Fruit fly (Drosophila melanogaster) whole organism, embryonic: Measurements from ENCODE around the gene Ptp10D.
A peak's percentile ranks its signal among the peaks of the same experiment; 100 is the strongest.

ENCODE experiments used
- Atf6 ChIP-seq: fragments of 200-800 bp; sonication (Bioruptor generic); IDR thresholded peaks from 2 replicates; pipeline ENCODE4 v1.3.6; 2022; ENCODE audit warnings: missing biosample characterization, missing genetic modification characterization
- C15 ChIP-seq: fragments of 200-800 bp; sonication (Bioruptor generic); IDR thresholded peaks from 3 replicates; pipeline ENCODE4 v1.3.6; 2022; ENCODE audit warnings: missing biosample characterization, missing genetic modification characterization
- CG10274 ChIP-seq: fragments of 200-800 bp; sonication (Bioruptor generic); optimal IDR thresholded peaks from 3 replicates; lab custom pipeline; 2017; ENCODE audit warnings: missing biosample characterization, mild to moderate bottlenecking, missing genetic modification characterization
- CG11456 ChIP-seq: fragments of 200-800 bp; sonication (Bioruptor generic); IDR thresholded peaks from 3 replicates; pipeline ENCODE4 v1.3.6; 2022; ENCODE audit warnings: missing biosample characterization, missing genetic modification characterization
- CG11696 ChIP-seq: fragments of 200-800 bp; sonication (Bioruptor generic); IDR thresholded peaks from 2 replicates; pipeline ENCODE4 v1.3.6; 2022; ENCODE audit warnings: missing biosample characterization, missing genetic modification characterization
- CG12659 ChIP-seq: fragments of 200-800 bp; sonication (Bioruptor generic); optimal IDR thresholded peaks from 3 replicates; lab custom pipeline; 2017; ENCODE audit warnings: mild to moderate bottlenecking, missing biosample characterization, missing genetic modification reagents, missing genetic modification characterization
- CG14050 ChIP-seq: fragments of 200-800 bp; sonication (Bioruptor generic); IDR thresholded peaks from 3 replicates; pipeline ENCODE4 v1.3.6; 2022; ENCODE audit warnings: missing biosample characterization, missing genetic modification characterization
- CG14860 ChIP-seq: fragments of 200-800 bp; sonication (Bioruptor generic); IDR thresholded peaks from 3 replicates; pipeline ENCODE4 v1.3.6; 2022; ENCODE audit warnings: missing biosample characterization, missing genetic modification characterization; ENCODE audit not compliant: partially characterized antibody
- CG15269 ChIP-seq: fragments of 200-800 bp; sonication (Bioruptor generic); optimal IDR thresholded peaks from 2 replicates; lab custom pipeline; 2018; ENCODE audit warnings: missing biosample characterization, mild to moderate bottlenecking, missing genetic modification characterization, moderate library complexity
- CG17361 ChIP-seq: fragments of 200-800 bp; sonication (Bioruptor generic); IDR thresholded peaks from 3 replicates; pipeline ENCODE4 v1.3.6; 2022; ENCODE audit warnings: missing biosample characterization, missing genetic modification characterization
- CG30403 ChIP-seq: fragments of 200-800 bp; sonication (Bioruptor generic); optimal IDR thresholded peaks from 3 replicates; lab custom pipeline; 2016; ENCODE audit warnings: missing biosample characterization, missing genetic modification characterization
- CG34224 ChIP-seq: fragments of 200-800 bp; sonication (Bioruptor generic); IDR thresholded peaks from 3 replicates; pipeline ENCODE4 v1.3.6; 2022; ENCODE audit warnings: missing biosample characterization, missing genetic modification characterization; ENCODE audit not compliant: partially characterized antibody
- CG34422 ChIP-seq: fragments of 200-800 bp; sonication (Bioruptor generic); IDR thresholded peaks from 3 replicates; pipeline ENCODE4 v1.3.6; 2022; ENCODE audit warnings: missing biosample characterization, missing genetic modification characterization
- CG4854 ChIP-seq: fragments of 200-800 bp; sonication (Bioruptor generic); optimal IDR thresholded peaks from 2 replicates; lab custom pipeline; 2016; ENCODE audit warnings: missing biosample characterization, missing genetic modification characterization, inconsistent platforms
- CG5953 ChIP-seq: fragments of 200-800 bp; sonication (Bioruptor generic); IDR thresholded peaks from 2 replicates; pipeline ENCODE4 v1.3.6; 2022; ENCODE audit warnings: missing biosample characterization, missing genetic modification characterization
- CG6683 ChIP-seq: fragments of 200-800 bp; sonication (Bioruptor generic); optimal IDR thresholded peaks from 2 replicates; lab custom pipeline; 2017; ENCODE audit warnings: missing biosample characterization, mild to moderate bottlenecking, missing genetic modification characterization, missing genetic modification reagents
- CG7271 ChIP-seq: fragments of 200-800 bp; sonication (Bioruptor generic); optimal IDR thresholded peaks from 2 replicates; lab custom pipeline; 2018; ENCODE audit warnings: missing biosample characterization, mild to moderate bottlenecking, missing genetic modification characterization, moderate library complexity
- CG7357 ChIP-seq: fragments of 200-800 bp; sonication (Bioruptor generic); IDR thresholded peaks from 3 replicates; pipeline ENCODE4 v1.3.6; 2022; ENCODE audit warnings: missing biosample characterization, missing genetic modification characterization
- CG8359 ChIP-seq: fragments of 200-800 bp; sonication (Bioruptor generic); optimal IDR thresholded peaks from 2 replicates; lab custom pipeline; 2017; ENCODE audit warnings: missing biosample characterization, mild to moderate bottlenecking, missing genetic modification characterization, borderline replicate concordance
- CG9932 ChIP-seq: fragments of 200-800 bp; sonication (Bioruptor generic); IDR thresholded peaks from 2 replicates; pipeline ENCODE4 v1.3.6; 2022; ENCODE audit warnings: missing biosample characterization, missing genetic modification characterization
- CHES-1-like ChIP-seq: fragments of 200-800 bp; sonication (Bioruptor generic); optimal IDR thresholded peaks from 2 replicates; lab custom pipeline; 2016; ENCODE audit warnings: missing biosample characterization, missing genetic modification characterization
- Camta ChIP-seq: fragments of 200-800 bp; sonication (Bioruptor generic); optimal IDR thresholded peaks from 2 replicates; lab custom pipeline; 2016; ENCODE audit warnings: missing biosample characterization, missing genetic modification characterization
- CrebB ChIP-seq: fragments of 200-800 bp; sonication (Bioruptor generic); optimal IDR thresholded peaks from 3 replicates; lab custom pipeline; 2018; ENCODE audit warnings: missing biosample characterization, mild to moderate bottlenecking, missing genetic modification characterization
- D19A ChIP-seq: fragments of 200-800 bp; optimal IDR thresholded peaks from 3 replicates; lab custom pipeline; 2019; ENCODE audit warnings: missing biosample characterization, mild to moderate bottlenecking, missing genetic modification characterization, moderate library complexity
- Dbx ChIP-seq: fragments of 200-800 bp; sonication (Bioruptor generic); IDR thresholded peaks from 3 replicates; pipeline ENCODE4 v1.3.6; 2022; ENCODE audit warnings: missing biosample characterization, missing genetic modification characterization
- Dref ChIP-seq: fragments of 200-800 bp; sonication (Bioruptor generic); IDR thresholded peaks from 2 replicates; pipeline ENCODE4 v1.3.6; 2022; ENCODE audit warnings: missing biosample characterization, missing genetic modification characterization
- HLHmδ ChIP-seq: fragments of 200-800 bp; sonication (Bioruptor generic); optimal IDR thresholded peaks from 2 replicates; lab custom pipeline; 2018; ENCODE audit warnings: missing biosample characterization, mild to moderate bottlenecking, missing genetic modification characterization, moderate library complexity
- HmgZ ChIP-seq: fragments of 200-800 bp; sonication (Bioruptor generic); optimal IDR thresholded peaks from 2 replicates; lab custom pipeline; 2018; ENCODE audit warnings: missing biosample characterization, mild to moderate bottlenecking, missing genetic modification characterization
- NC2β ChIP-seq: fragments of 200-800 bp; sonication (Bioruptor generic); optimal IDR thresholded peaks from 2 replicates; lab custom pipeline; 2016; ENCODE audit warnings: missing biosample characterization, missing genetic modification characterization
- NK7.1 ChIP-seq: fragments of 200-800 bp; sonication (Bioruptor generic); optimal IDR thresholded peaks from 3 replicates; lab custom pipeline; 2016; ENCODE audit warnings: missing biosample characterization, missing genetic modification characterization
- Side ChIP-seq: fragments of 200-800 bp; sonication (Bioruptor generic); optimal IDR thresholded peaks from 2 replicates; lab custom pipeline; 2016; ENCODE audit warnings: missing biosample characterization, missing genetic modification characterization
- Vsx1 ChIP-seq: fragments of 200-800 bp; sonication (Bioruptor generic); optimal IDR thresholded peaks from 2 replicates; lab custom pipeline; 2017; ENCODE audit warnings: missing biosample characterization, mild to moderate bottlenecking, missing genetic modification characterization, missing genetic modification reagents
- YL-1 ChIP-seq: fragments of 200-800 bp; sonication (Bioruptor generic); optimal IDR thresholded peaks from 3 replicates; lab custom pipeline; 2017; ENCODE audit warnings: missing biosample characterization, mild to moderate bottlenecking, missing genetic modification characterization
- az2 ChIP-seq: fragments of 200-800 bp; sonication (Bioruptor generic); optimal IDR thresholded peaks from 3 replicates; lab custom pipeline; 2016; ENCODE audit warnings: missing biosample characterization, missing genetic modification characterization
- corto ChIP-seq: fragments of 200-800 bp; sonication (Bioruptor generic); optimal IDR thresholded peaks from 2 replicates; lab custom pipeline; 2016; ENCODE audit warnings: missing biosample characterization, mild to moderate bottlenecking, missing genetic modification characterization, moderate library complexity
- emc ChIP-seq: fragments of 200-800 bp; sonication (Bioruptor generic); optimal IDR thresholded peaks from 2 replicates; lab custom pipeline; 2016; ENCODE audit warnings: missing biosample characterization, missing genetic modification characterization
- gcm ChIP-seq: fragments of 200-800 bp; sonication (Bioruptor generic); optimal IDR thresholded peaks from 2 replicates; lab custom pipeline; 2019; ENCODE audit warnings: missing biosample characterization, mild to moderate bottlenecking, missing genetic modification characterization, moderate library complexity
- gcm2 ChIP-seq: fragments of 200-800 bp; sonication (Bioruptor generic); optimal IDR thresholded peaks from 2 replicates; lab custom pipeline; 2016; ENCODE audit warnings: missing biosample characterization, missing genetic modification characterization
- gsb-n ChIP-seq: fragments of 200-800 bp; sonication (Bioruptor generic); optimal IDR thresholded peaks from 3 replicates; lab custom pipeline; 2018; ENCODE audit warnings: missing biosample characterization, mild to moderate bottlenecking, missing genetic modification characterization
- her ChIP-seq: fragments of 200-800 bp; sonication (Bioruptor generic); optimal IDR thresholded peaks from 2 replicates; lab custom pipeline; 2016; ENCODE audit warnings: missing biosample characterization, missing genetic modification characterization
- knrl ChIP-seq: fragments of 200-800 bp; sonication (Bioruptor generic); IDR thresholded peaks from 3 replicates; pipeline ENCODE4 v1.3.6; 2022; ENCODE audit warnings: missing biosample characterization, missing genetic modification characterization; ENCODE audit not compliant: partially characterized antibody
- lmd ChIP-seq: fragments of 200-800 bp; sonication (Bioruptor generic); IDR thresholded peaks from 2 replicates; pipeline ENCODE4 v1.3.6; 2022; ENCODE audit warnings: missing biosample characterization, missing genetic modification characterization
- luna ChIP-seq: fragments of 200-800 bp; sonication (Bioruptor generic); optimal IDR thresholded peaks from 2 replicates; lab custom pipeline; 2016; ENCODE audit warnings: missing biosample characterization, missing genetic modification characterization
- nom ChIP-seq: fragments of 200-800 bp; sonication (Bioruptor generic); optimal IDR thresholded peaks from 2 replicates; lab custom pipeline; 2017; ENCODE audit warnings: missing biosample characterization, missing genetic modification characterization, mild to moderate bottlenecking, moderate library complexity, missing genetic modification reagents
- schlank ChIP-seq: fragments of 200-800 bp; sonication (Bioruptor generic); optimal IDR thresholded peaks from 2 replicates; lab custom pipeline; 2018; ENCODE audit warnings: missing biosample characterization, mild to moderate bottlenecking, missing genetic modification characterization
- sens ChIP-seq: fragments of 200-800 bp; sonication (Bioruptor generic); peaks from one replicate; lab custom pipeline; 2016; ENCODE audit warnings: missing biosample characterization, missing genetic modification characterization
- tap ChIP-seq: fragments of 200-800 bp; optimal IDR thresholded peaks from 3 replicates; lab custom pipeline; 2019; ENCODE audit warnings: missing biosample characterization, mild to moderate bottlenecking, missing genetic modification characterization, moderate library complexity
- tgo ChIP-seq: fragments of 200-800 bp; sonication (Bioruptor generic); IDR thresholded peaks from 3 replicates; pipeline ENCODE4 v1.3.6; 2022; ENCODE audit warnings: missing biosample characterization, missing genetic modification characterization
- twi ChIP-seq: fragments of 200-800 bp; optimal IDR thresholded peaks from 2 replicates; lab custom pipeline; 2019; ENCODE audit warnings: missing biosample characterization, mild to moderate bottlenecking, missing genetic modification characterization, moderate library complexity
- zfh2 ChIP-seq: fragments of 200-800 bp; sonication (Bioruptor generic); optimal IDR thresholded peaks from 2 replicates; lab custom pipeline; 2016; ENCODE audit warnings: missing biosample characterization, missing genetic modification characterization

Ptp10D gene

DNA sequence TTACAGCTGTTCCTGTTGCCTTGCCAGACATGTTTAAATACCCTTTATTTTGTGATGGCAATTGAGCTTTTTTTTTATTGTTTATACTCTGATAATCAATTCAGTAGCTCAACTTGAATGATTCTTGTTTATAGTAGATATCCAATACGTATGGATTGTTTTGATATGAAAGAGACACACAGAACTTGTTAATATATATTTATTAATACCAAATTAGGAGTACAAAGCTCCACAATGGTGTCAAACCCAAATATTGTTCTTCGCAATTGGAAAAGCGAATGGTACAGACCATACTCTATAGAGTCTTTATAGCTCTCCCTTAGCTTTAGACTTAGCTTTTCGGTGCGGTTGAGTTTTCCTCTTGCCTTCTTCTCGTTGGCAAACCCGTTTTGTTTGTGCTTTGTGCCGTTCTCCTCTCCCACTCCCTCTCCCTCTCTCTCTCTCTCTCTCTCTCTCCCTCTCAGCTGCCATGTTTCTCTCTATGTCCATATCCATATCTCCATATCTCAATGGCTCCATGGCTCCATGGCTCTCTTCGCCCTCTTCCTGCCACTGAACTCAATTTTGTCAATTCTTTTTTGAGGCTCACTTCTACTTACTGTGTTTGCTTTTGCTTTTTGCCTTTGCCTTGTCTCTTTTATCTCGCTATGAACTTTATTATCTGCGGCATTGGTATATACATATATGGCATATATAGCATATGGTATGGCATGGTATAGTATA, 64.3 kb downstream of the Ptp10D start (continued):
- peak; percentile 34 for TF ChIP-seq tap (tag; lab: Kevin White, UChicago)
- TF ChIP-seq Camta (GFP tag; lab: Kevin White, UChicago): peak; percentile 9
- no peak for TF ChIP-seq CG7357
- no peak for TF ChIP-seq emc
- TF ChIP-seq D19A: peak; percentile 57
- TF ChIP-seq zfh2: no peak
- no peak for TF ChIP-seq CG5953 (GFP tag; lab: Robert Waterston, UW)
- no peak for TF ChIP-seq CG14860 (GFP tag; lab: Robert Waterston, UW)
- TF ChIP-seq twi (tag; lab: Kevin White, UChicago): no peak
- TF ChIP-seq CG15269 (tag; lab: Kevin White, UChicago): peak; percentile 55
- no peak for TF ChIP-seq CG17361
- peak; percentile 26 for TF ChIP-seq schlank
- peak; percentile 17 for TF ChIP-seq CG8359
- TF ChIP-seq CG7271 (tag; lab: Kevin White, UChicago): no peak
- no peak for TF ChIP-seq CG11456 (GFP tag; lab: Robert Waterston, UW)
- peak; percentile 72 for TF ChIP-seq CrebB
- TF ChIP-seq CG10274 (GFP tag; lab: Kevin White, UChicago): no peak
- peak; percentile 0 for TF ChIP-seq NK7.1
- peak; percentile 54 for TF ChIP-seq Vsx1 (GFP tag; lab: Kevin White, UChicago)
- TF ChIP-seq CG30403: no peak
- peak; percentile 33 for TF ChIP-seq HmgZ (tag; lab: Kevin White, UChicago)
- TF ChIP-seq her: peak; percentile 51
- no peak for TF ChIP-seq luna (GFP tag; lab: Kevin White, UChicago)
- peak; percentile 63 for TF ChIP-seq nom (GFP tag; lab: Kevin White, UChicago)
- no peak for TF ChIP-seq CG14050
- peak; percentile 57 for TF ChIP-seq CG34224 (GFP tag; lab: Robert Waterston, UW)
- no peak for TF ChIP-seq CG9932 (GFP tag; lab: Robert Waterston, UW)
- no peak for TF ChIP-seq knrl (GFP tag; lab: Robert Waterston, UW)
- peak; percentile 25 for TF ChIP-seq corto (GFP tag; lab: Kevin White, UChicago)
- TF ChIP-seq gcm (GFP tag; lab: Kevin White, UChicago): peak; percentile 30
- no peak for TF ChIP-seq gsb-n (tag; lab: Kevin White, UChicago)
- no peak for TF ChIP-seq tgo (GFP tag; lab: Robert Waterston, UW)
- peak; percentile 85 for TF ChIP-seq sens
- TF ChIP-seq Atf6 (GFP tag; lab: Robert Waterston, UW): peak; percentile 59
- peak; percentile 60 for TF ChIP-seq Side (GFP tag; lab: Kevin White, UChicago)
- TF ChIP-seq YL-1 (GFP tag; lab: Kevin White, UChicago): peak; percentile 41
- peak; percentile 15 for TF ChIP-seq CG4854
- TF ChIP-seq C15 (GFP tag; lab: Robert Waterston, UW): no peak
- TF ChIP-seq Dbx: peak; percentile 53; the same call in 1 of the 3 replicates
- peak; percentile 40; the same call in 1 of the 2 replicates for TF ChIP-seq CG11696 (GFP tag; lab: Robert Waterston, UW)
- no peak for TF ChIP-seq Dref
- TF ChIP-seq CHES-1-like: peak; percentile 13
- TF ChIP-seq gcm2 (GFP tag; lab: Kevin White, UChicago): no peak
- no peak for TF ChIP-seq az2 (GFP tag; lab: Kevin White, UChicago)
- peak; percentile 61 for TF ChIP-seq CG6683
- TF ChIP-seq lmd (GFP tag; lab: Robert Waterston, UW): no peak
- TF ChIP-seq CG12659 (GFP tag; lab: Kevin White, UChicago): peak; percentile 41
- peak; percentile 72 for TF ChIP-seq HLHmδ (GFP tag; lab: Kevin White, UChicago)
- peak; percentile 17 for TF ChIP-seq NC2β
- TF ChIP-seq CG34422 (GFP tag; lab: Robert Waterston, UW): no peak
